Fruit fly (Drosophila melanogaster) whole organism, adult: ENCODE measurements around the gene gNacalpha.

Experiments used
- CG11617 ChIP-seq: fragments of 200-800 bp; sonication (Bioruptor generic); optimal IDR thresholded peaks from 2 replicates; lab custom pipeline; 2017; ENCODE audit warnings: mild to moderate bottlenecking, missing biosample characterization, missing genetic modification reagents, missing genetic modification characterization
- CG12768 ChIP-seq: fragments of 200-800 bp; sonication (Bioruptor generic); optimal IDR thresholded peaks from 2 replicates; lab custom pipeline; 2017; ENCODE audit warnings: missing biosample characterization, missing genetic modification characterization, mild to moderate bottlenecking, moderate library complexity, missing genetic modification reagents
- CG14711 ChIP-seq: fragments of 200-800 bp; sonication (Bioruptor generic); optimal IDR thresholded peaks from 2 replicates; lab custom pipeline; 2018; ENCODE audit warnings: missing biosample characterization, mild to moderate bottlenecking, missing genetic modification characterization, moderate library complexity
- CG1620 ChIP-seq: fragments of 200-800 bp; sonication (Bioruptor generic); optimal IDR thresholded peaks from 2 replicates; lab custom pipeline; 2016; ENCODE audit warnings: missing biosample characterization, missing genetic modification characterization
- CG33017 ChIP-seq: fragments of 200-800 bp; sonication (Bioruptor generic); optimal IDR thresholded peaks from 2 replicates; lab custom pipeline; 2018; ENCODE audit warnings: missing biosample characterization, mild to moderate bottlenecking, missing genetic modification characterization, moderate library complexity
- CG5204 ChIP-seq: fragments of 200-800 bp; sonication (Bioruptor generic); optimal IDR thresholded peaks from 2 replicates; lab custom pipeline; 2016; ENCODE audit warnings: missing biosample characterization, missing genetic modification characterization
- CG7045 ChIP-seq: fragments of 200-800 bp; sonication (Bioruptor generic); optimal IDR thresholded peaks from 2 replicates; lab custom pipeline; 2017; ENCODE audit warnings: missing biosample characterization, mild to moderate bottlenecking, missing genetic modification characterization
- CG7101 ChIP-seq: fragments of 200-800 bp; sonication (Bioruptor generic); optimal IDR thresholded peaks from 2 replicates; lab custom pipeline; 2018; ENCODE audit warnings: missing biosample characterization, mild to moderate bottlenecking, missing genetic modification characterization, moderate library complexity
- Clk ChIP-seq: fragments of 200-800 bp; sonication (Bioruptor generic); optimal IDR thresholded peaks from 2 replicates; lab custom pipeline; 2017; ENCODE audit warnings: missing biosample characterization, missing genetic modification characterization
- Crg-1 ChIP-seq: fragments of 200-800 bp; sonication (Bioruptor generic); optimal IDR thresholded peaks from 2 replicates; lab custom pipeline; 2016; ENCODE audit warnings: missing biosample characterization, missing genetic modification characterization
- Hr96 ChIP-seq: fragments of 200-800 bp; sonication (Bioruptor generic); optimal IDR thresholded peaks from 2 replicates; lab custom pipeline; 2016; ENCODE audit warnings: missing biosample characterization, missing genetic modification characterization
- Mnt ChIP-seq: fragments of 200-800 bp; sonication (Bioruptor generic); optimal IDR thresholded peaks from 2 replicates; lab custom pipeline; 2016; ENCODE audit warnings: missing biosample characterization, mild to moderate bottlenecking, missing genetic modification characterization
- bab1 ChIP-seq: fragments of 200-800 bp; sonication (Bioruptor generic); optimal IDR thresholded peaks from 3 replicates; lab custom pipeline; 2019; ENCODE audit warnings: missing biosample characterization, mild to moderate bottlenecking, missing genetic modification characterization, moderate library complexity
- cic ChIP-seq: fragments of 200-800 bp; sonication (Bioruptor generic); optimal IDR thresholded peaks from 2 replicates; lab custom pipeline; 2017; ENCODE audit warnings: missing biosample characterization, mild to moderate bottlenecking, missing genetic modification characterization, moderate library complexity
- cnc ChIP-seq, 2 experiments: fragments of >200 bp; optimal IDR thresholded peaks; 2 replicates each; lab custom pipeline; 2017
- kay ChIP-seq: fragments of 200-800 bp; sonication (Bioruptor generic); peaks from one replicate; lab custom pipeline; 2016; ENCODE audit warnings: missing biosample characterization, missing genetic modification characterization, borderline replicate concordance
- ovo ChIP-seq: fragments of 200-800 bp; sonication (Bioruptor generic); optimal IDR thresholded peaks from 2 replicates; lab custom pipeline; 2016; ENCODE audit warnings: missing biosample characterization, missing genetic modification characterization
- pad ChIP-seq: fragments of 200-800 bp; sonication (Bioruptor generic); optimal IDR thresholded peaks from 3 replicates; lab custom pipeline; 2017; ENCODE audit warnings: missing biosample characterization, missing genetic modification characterization, mild to moderate bottlenecking, moderate library complexity, missing genetic modification reagents
- tj ChIP-seq: fragments of 200-800 bp; sonication (Bioruptor generic); optimal IDR thresholded peaks from 3 replicates; lab custom pipeline; 2017; ENCODE audit warnings: missing biosample characterization, mild to moderate bottlenecking, missing genetic modification characterization, moderate library complexity
- toe ChIP-seq: fragments of 200-800 bp; sonication (Bioruptor generic); optimal IDR thresholded peaks from 2 replicates; lab custom pipeline; 2016; ENCODE audit warnings: missing biosample characterization, missing genetic modification characterization

The gNacalpha gene

dm6 chr2L:1043195-1043990 lies 6.3 kb downstream of the gNacalpha start:
- no peak for TF ChIP-seq CG33017 (tag; lab: Kevin White, UChicago)
- peak; percentile 2 for TF ChIP-seq CG7101 (tag; lab: Kevin White, UChicago)
- TF ChIP-seq Hr96, result peak; percentile 10
- TF ChIP-seq cic (GFP tag; lab: Kevin White, UChicago), result no peak
- peak; percentile 91 for TF ChIP-seq pad (GFP tag; lab: Kevin White, UChicago)
- no peak for TF ChIP-seq cnc (optimal IDR thresholded peaks at IDR 0.05; lab: Kevin White, UChicago)
- no peak for TF ChIP-seq CG11617 (GFP tag; lab: Kevin White, UChicago)
- peak; percentile 49 for TF ChIP-seq CG12768 (GFP tag; lab: Kevin White, UChicago)
- TF ChIP-seq Crg-1 (GFP tag; lab: Kevin White, UChicago), result no peak
- peak; percentile 32 for TF ChIP-seq CG5204 (GFP tag; lab: Kevin White, UChicago)
- peak; percentile 4 for TF ChIP-seq toe (GFP tag; lab: Kevin White, UChicago)
- TF ChIP-seq Mnt (GFP tag; lab: Kevin White, UChicago), result no peak
- no peak for TF ChIP-seq tj (GFP tag; lab: Kevin White, UChicago)
- peak; percentile 36 for TF ChIP-seq CG7045

DNA sequence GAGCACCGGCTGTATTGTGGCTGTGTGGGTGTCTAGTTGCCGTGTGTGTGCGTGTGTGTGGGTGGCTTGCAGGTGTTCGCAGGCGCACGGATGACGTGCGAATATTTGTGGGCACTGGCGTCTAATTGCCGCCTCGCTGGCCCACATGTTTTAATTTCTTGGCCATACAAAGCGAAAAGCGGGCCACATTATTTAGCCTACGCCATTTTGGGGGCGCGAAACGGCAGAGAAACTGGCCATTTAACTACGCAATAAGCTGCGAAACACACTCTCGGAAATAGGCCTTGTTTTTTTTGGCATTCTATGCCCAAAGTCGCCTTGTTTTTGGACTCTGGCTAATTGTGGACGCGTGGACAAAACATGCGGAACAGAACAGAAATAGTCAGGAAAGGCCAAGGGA lies 10.2 kb downstream of the gNacalpha start:
- TF ChIP-seq CG33017 (tag; lab: Kevin White, UChicago) (no peak), CG7101 (tag; lab: Kevin White, UChicago) (no peak), toe (GFP tag; lab: Kevin White, UChicago) (no peak), Clk (GFP tag; lab: Kevin White, UChicago) (no peak), CG14711 (tag; lab: Kevin White, UChicago) (no peak), cnc (optimal IDR thresholded peaks at IDR 0.05; lab: Kevin White, UChicago) (no peak), pad (GFP tag; lab: Kevin White, UChicago) (no peak), Crg-1 (GFP tag; lab: Kevin White, UChicago) (no peak), CG7045 (no peak), CG12768 (GFP tag; lab: Kevin White, UChicago) (no peak), tj (GFP tag; lab: Kevin White, UChicago) (no peak), Hr96 (no peak), bab1 (no peak), CG11617 (GFP tag; lab: Kevin White, UChicago) (no peak), Mnt (GFP tag; lab: Kevin White, UChicago) (no peak), CG1620 (no peak), cic (GFP tag; lab: Kevin White, UChicago) (no peak)

DNA sequence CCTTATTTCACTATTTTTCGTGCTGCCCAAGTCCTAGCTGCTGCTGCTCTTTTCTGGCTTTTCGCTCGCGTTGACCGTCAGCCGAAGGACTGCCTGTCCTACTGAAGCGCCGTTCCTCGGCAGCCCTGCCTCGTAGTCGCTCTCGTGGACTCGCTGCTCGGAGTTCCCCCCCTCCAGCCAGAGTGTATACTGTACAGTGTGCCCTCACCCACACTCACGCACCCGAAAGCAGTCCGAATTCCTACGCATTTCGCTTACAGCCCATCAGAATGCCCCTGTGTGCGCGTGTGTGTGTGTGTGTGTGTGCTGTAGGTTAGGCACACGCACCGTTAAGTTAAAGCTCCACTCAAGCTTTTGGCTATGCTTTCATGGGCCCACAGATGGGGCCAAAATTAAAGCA lies 10.9 kb downstream of the gNacalpha start, which contains the start of gene IA-2:
TSS of gene IA-2 (minus strand) at position 89 of the 400 bp plus-strand sequence.
- TF ChIP-seq cnc (optimal IDR thresholded peaks at IDR 0.05; lab: Kevin White, UChicago) (no peak), pad (GFP tag; lab: Kevin White, UChicago) (no peak), CG7045 (no peak), CG14711 (tag; lab: Kevin White, UChicago) (no peak), Hr96 (no peak), Clk (GFP tag; lab: Kevin White, UChicago) (no peak), CG12768 (GFP tag; lab: Kevin White, UChicago) (no peak), CG7101 (tag; lab: Kevin White, UChicago) (no peak), CG33017 (tag; lab: Kevin White, UChicago) (no peak), Crg-1 (GFP tag; lab: Kevin White, UChicago) (no peak)

- TF ChIP-seq ovo (GFP tag; lab: Kevin White, UChicago) (no peak), Mnt (GFP tag; lab: Kevin White, UChicago) (no peak), Crg-1 (GFP tag; lab: Kevin White, UChicago) (no peak), tj (GFP tag; lab: Kevin White, UChicago) (no peak), CG7045 (peak; percentile 65), CG11617 (GFP tag; lab: Kevin White, UChicago) (no peak), bab1 (no peak), pad (GFP tag; lab: Kevin White, UChicago) (no peak), cic (GFP tag; lab: Kevin White, UChicago) (no peak), Hr96 (no peak), CG14711 (tag; lab: Kevin White, UChicago) (no peak), cnc (optimal IDR thresholded peaks at IDR 0.05; lab: Kevin White, UChicago) (no peak), CG12768 (GFP tag; lab: Kevin White, UChicago) (peak; percentile 50), CG7101 (tag; lab: Kevin White, UChicago) (peak; percentile 2), CG1620 (no peak), CG5204 (GFP tag; lab: Kevin White, UChicago) (peak; percentile 63), toe (GFP tag; lab: Kevin White, UChicago) (peak; percentile 32), Clk (GFP tag; lab: Kevin White, UChicago) (no peak), CG33017 (tag; lab: Kevin White, UChicago) (peak; percentile 34), kay (GFP tag; lab: Kevin White, UChicago) (no peak)
These were observed 11.4 kb downstream of the gNacalpha start for dm6 chr2L:1048427-1048826.

- peak; percentile 7 for TF ChIP-seq cic (GFP tag; lab: Kevin White, UChicago)
- TF ChIP-seq bab1, result no peak
These were observed 11.8 kb downstream of the gNacalpha start for dm6 chr2L:1048846-1049245.

DNA sequence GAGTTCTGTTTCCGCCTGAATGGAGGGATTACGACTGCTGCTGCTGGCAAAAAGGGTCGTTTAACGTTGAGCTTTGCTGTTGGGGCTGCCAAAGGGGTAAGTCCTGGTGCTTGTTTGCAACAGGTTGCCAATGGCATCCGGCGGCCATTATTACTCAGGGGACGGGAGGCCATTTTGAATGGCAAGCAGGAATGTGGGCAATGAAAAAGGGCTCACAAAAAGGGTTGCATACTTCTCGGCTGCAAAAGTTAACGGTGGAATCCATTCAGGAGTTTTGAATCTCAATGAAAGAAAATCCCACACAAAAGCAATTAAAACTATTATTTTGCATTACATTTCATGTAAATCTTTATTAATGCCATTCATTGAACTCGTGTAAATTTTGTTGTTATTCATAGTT lies 12.3 kb downstream of the gNacalpha start:
- TF ChIP-seq pad (GFP tag; lab: Kevin White, UChicago) (no peak), Hr96 (no peak), CG11617 (GFP tag; lab: Kevin White, UChicago) (no peak), CG1620 (no peak), toe (GFP tag; lab: Kevin White, UChicago) (no peak)
